Worm (Caenorhabditis elegans): ENCODE results near the gene ZK1307.4.

The ZK1307.4 gene

ce11 chrII:9662160-9662559 lies 10.6 kb upstream of the ZK1307.4 start:
- TF ChIP-seq unc-62 (GFP tag; optimal IDR thresholded peaks at IDR 0.05), result no peak

ce11 chrII:9660379-9660778 lies 8.8 kb upstream of the ZK1307.4 start, which contains the start of gene ZK1320.3:
TSS of gene ZK1320.3 (minus strand) at chrII:9660419.
- no peak for TF ChIP-seq unc-62 (GFP tag; optimal IDR thresholded peaks at IDR 0.05)

- no peak for TF ChIP-seq unc-62 (GFP tag; optimal IDR thresholded peaks at IDR 0.05)
Observed at ce11 chrII:9658915-9659314, 7.3 kb upstream of the ZK1307.4 start, which contains the start of gene ZK1320.2. TSS of gene ZK1320.2 (minus strand) at chrII:9659002.

- TF ChIP-seq unc-62 (GFP tag; optimal IDR thresholded peaks at IDR 0.05), result no peak
Observed at ce11 chrII:9656210-9656755, 4.7 kb upstream of the ZK1307.4 start, which contains the start of gene gstk-1. TSS of gene gstk-1 (plus strand) at chrII:9656705.

DNA sequence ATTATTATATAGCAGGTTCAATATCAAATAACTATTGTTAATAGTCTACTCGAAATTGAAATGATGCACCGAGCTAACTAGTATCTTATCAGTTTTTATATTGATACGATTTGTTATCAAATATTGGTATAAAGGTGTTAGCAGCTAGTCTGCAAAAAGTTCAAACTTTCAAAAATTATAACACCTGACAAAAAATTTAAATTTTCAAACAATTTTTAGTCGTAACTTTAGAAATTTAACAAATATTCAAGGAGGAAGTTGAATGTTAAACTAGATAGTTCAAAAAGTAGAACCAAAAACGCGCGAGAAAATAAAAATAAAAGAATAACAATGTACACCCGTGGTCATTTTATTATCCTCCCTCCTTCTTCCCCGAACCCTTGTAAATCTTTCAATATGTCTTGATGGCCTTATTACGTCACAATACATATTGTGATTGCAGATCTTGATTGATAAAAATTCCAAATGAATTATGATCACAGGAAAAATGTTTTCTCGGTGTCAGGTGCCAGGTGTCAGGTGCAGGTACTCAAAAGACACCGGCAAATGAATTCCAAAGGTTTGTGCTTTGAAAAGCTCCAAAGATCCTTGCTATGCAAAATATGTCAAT lies 4.0 kb upstream of the ZK1307.4 start, which contains the start of gene ZK1307.1:
Gene ZK1307.1, minus strand, starts transcription at position 51 of the 610 bp plus-strand sequence.
- TF ChIP-seq unc-62 (GFP tag; optimal IDR thresholded peaks at IDR 0.05), result no peak

- TF ChIP-seq unc-62 (GFP tag; optimal IDR thresholded peaks at IDR 0.05), result no peak
Observed at ce11 chrII:9653679-9654078, 2.1 kb upstream of the ZK1307.4 start, which contains the start of gene ZK1307.2. TSS of gene ZK1307.2 (minus strand) at chrII:9653952.

- TF ChIP-seq unc-62 (GFP tag; optimal IDR thresholded peaks at IDR 0.05), result no peak
Observed at ce11 chrII:9652919-9653318, 1.3 kb upstream of the ZK1307.4 start, which contains the start of gene ZK1307.3. TSS of gene ZK1307.3 (minus strand) at chrII:9653019.

ce11 chrII:9649191-9649590 lies 2.4 kb downstream of the ZK1307.4 start, which contains the start of gene ZK1307.9:
TSS of gene ZK1307.9 (plus strand) at chrII:9649491.
- TF ChIP-seq unc-62 (GFP tag; optimal IDR thresholded peaks at IDR 0.05), result no peak

- no peak for TF ChIP-seq unc-62 (GFP tag; optimal IDR thresholded peaks at IDR 0.05)
Observed at ce11 chrII:9646928-9647838, 4.4 kb downstream of the ZK1307.4 start, which contains the start of gene sqv-8. TSS of gene sqv-8 (plus strand) at chrII:9646978.

- no peak for TF ChIP-seq unc-62 (GFP tag; optimal IDR thresholded peaks at IDR 0.05)
Observed at ce11 chrII:9646122-9646555, 5.5 kb downstream of the ZK1307.4 start.

DNA sequence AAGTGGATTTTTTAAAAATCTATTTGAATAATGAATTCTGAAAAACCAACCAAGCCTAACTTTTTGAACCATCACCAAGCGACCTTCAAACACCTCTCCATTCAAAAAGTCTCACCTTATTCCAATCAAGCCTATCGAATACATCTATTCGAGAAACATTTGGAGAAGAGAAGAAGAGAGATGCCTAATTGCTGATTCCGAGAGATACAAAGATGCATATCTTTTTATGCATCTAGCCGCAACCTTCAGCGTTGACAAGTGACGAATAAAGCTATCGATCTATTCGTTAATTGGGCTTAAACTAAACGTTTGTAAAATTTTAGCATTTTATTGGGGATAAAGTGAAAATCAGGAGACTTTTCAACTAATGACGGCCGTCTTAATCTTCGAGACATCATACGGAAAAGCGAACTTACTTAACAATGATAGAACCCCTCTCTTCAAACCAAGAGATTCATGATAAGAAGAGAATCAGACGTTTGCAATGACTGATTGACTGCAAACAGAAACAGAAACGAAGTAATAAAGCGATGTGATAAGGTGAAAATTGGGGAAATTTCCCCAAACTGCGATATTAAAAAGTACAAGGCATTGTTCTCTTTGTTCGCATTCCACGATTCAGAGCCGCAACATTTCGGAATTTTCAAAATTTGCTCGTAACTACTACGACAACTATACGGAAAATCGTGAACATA lies 6.5 kb downstream of the ZK1307.4 start:
- TF ChIP-seq unc-62 (GFP tag; optimal IDR thresholded peaks at IDR 0.05), result no peak

ce11 chrII:9644438-9644837 lies 7.2 kb downstream of the ZK1307.4 start, which contains the start of gene fzr-1:
TSS of gene fzr-1 (minus strand) at chrII:9644466.
- TF ChIP-seq unc-62 (GFP tag; optimal IDR thresholded peaks at IDR 0.05), result no peak

DNA sequence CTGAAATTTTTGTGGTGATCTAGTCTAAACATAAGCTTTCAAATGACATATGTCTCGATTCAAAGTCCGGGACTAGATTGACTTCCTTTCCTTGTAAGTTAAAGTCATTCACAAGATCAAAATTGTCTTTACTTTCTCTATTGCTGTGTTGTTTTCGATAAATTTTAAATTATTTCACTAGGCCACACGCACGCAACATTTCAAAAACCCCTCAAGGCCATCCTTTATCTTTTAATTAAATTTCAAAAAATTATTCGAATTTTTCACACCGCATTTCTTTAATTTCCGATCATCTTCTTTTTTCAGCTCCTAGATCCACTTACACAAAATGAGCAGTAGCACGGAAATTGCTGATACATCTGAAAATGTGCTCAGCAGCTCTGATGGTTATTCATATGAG lies 15.3 kb downstream of the ZK1307.4 start, which contains the start of gene ZK1307.7:
Gene ZK1307.7, plus strand, starts transcription at position 301 of the 400 bp plus-strand sequence.
- TF ChIP-seq unc-62 (GFP tag; optimal IDR thresholded peaks at IDR 0.05), result no peak

DNA sequence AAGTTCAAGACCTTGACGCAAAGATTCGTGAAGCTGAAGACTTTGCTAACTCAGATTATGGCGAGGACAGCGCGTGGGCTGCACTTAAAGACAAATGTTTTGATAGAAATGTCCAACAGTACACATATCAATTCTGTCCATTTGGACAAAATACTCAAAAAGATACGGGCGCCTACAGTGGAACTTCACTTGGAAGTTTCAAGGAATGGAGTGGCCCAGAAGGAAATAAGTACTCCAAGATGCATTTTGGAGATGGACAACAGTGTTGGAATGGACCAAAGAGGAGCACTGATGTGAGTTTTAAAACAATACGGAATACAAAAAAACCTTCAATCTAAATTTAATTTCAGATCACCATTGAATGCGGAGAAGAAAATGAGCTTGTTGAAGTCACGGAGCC lies 25.7 kb downstream of the ZK1307.4 start:
- no peak for TF ChIP-seq unc-62 (GFP tag; optimal IDR thresholded peaks at IDR 0.05)

ce11 chrII:9624110-9624695 lies 27.4 kb downstream of the ZK1307.4 start, which contains the start of the genes dnj-20 and ZK1307.8:
TSS of gene dnj-20 (minus strand) at chrII:9624176.
TSS of gene ZK1307.8 (plus strand) at chrII:9624613.
- TF ChIP-seq unc-62 (GFP tag; optimal IDR thresholded peaks at IDR 0.05), result no peak

All from whole organism, dauer.